Worm (Caenorhabditis elegans): ENCODE data around the gene C08F11.1.

DNA sequence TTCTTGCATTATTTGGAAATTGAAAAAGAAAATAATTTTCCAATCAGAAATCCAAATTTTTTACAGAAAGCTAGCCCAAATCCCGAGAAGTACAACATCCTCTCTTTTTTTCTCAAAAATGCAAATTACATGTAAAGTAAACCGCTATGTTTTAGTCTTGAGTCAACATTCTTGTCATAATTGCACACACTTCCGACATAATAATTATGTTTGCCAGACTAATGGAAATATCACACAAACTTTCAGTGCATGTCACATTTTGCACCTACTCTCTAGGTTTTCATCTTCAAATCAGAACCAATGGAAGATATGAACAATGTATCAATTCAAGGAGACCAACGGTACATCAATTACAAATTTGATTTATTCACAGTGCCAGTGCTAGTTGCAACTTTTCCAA, 39.0 kb upstream of the C08F11.1 start, which contains the start of gene sru-11:
- no peak for TF ChIP-seq unc-62 (GFP tag; optimal IDR thresholded peaks at IDR 0.05)
- TF ChIP-seq zip-8 (tag; optimal IDR thresholded peaks at IDR 0.05), result no peak
- TF ChIP-seq nhr-237 (tag; optimal IDR thresholded peaks at IDR 0.05), result no peak
- TF ChIP-seq lsy-2 (tag; optimal IDR thresholded peaks at IDR 0.05), result no peak
- no peak for TF ChIP-seq ces-1 (GFP tag; optimal IDR thresholded peaks at IDR 0.05)
- TF ChIP-seq elt-1 (tag; optimal IDR thresholded peaks at IDR 0.05; ENCODE audit: borderline replicate concordance, insufficient read depth), result no peak
- no peak for TF ChIP-seq nhr-12 (tag; optimal IDR thresholded peaks at IDR 0.05)
- no peak for TF ChIP-seq nhr-2 (tag; optimal IDR thresholded peaks at IDR 0.05)
- no peak for TF ChIP-seq lin-13 (tag; optimal IDR thresholded peaks at IDR 0.05)
- no peak for TF ChIP-seq snpc-4 (tag; optimal IDR thresholded peaks at IDR 0.05)
- no peak for TF ChIP-seq pha-4 (tag; optimal IDR thresholded peaks at IDR 0.05)
- TF ChIP-seq elt-3 (tag; optimal IDR thresholded peaks at IDR 0.05), result no peak
- TF ChIP-seq bed-3 (GFP tag; optimal IDR thresholded peaks at IDR 0.05), result no peak

Data from whole organism, mixed stage, embryonic.